Worm (Caenorhabditis elegans) whole organism, L2 larva: ENCODE data around the gene sec-3.
A peak's percentile ranks its signal among the peaks of the same experiment; 100 is the strongest.

ENCODE experiments used
- dmd-4 ChIP-seq: sonication (generic microtip); optimal IDR thresholded peaks from 2 replicates; lab custom pipeline; 2017; ENCODE audit warnings: missing biosample characterization, missing genetic modification characterization
- egl-27 ChIP-seq: sonication (generic microtip); optimal IDR thresholded peaks from 3 replicates; lab custom pipeline; 2017; ENCODE audit warnings: missing biosample characterization, missing genetic modification reagents, missing genetic modification characterization
- sma-9 ChIP-seq, 2 experiments: fragments of 150-350 bp in 1 of 2; sonication (generic microtip) in 1 of 2; optimal IDR thresholded peaks; 2 replicates each; lab custom pipeline; 2014 to 2016; ENCODE audit warnings: missing genetic modification characterization in 2 of 2, mild to moderate bottlenecking in 1 of 2, missing biosample characterization in 1 of 2, missing compliant biosample characterization in 1 of 2, missing genetic modification reagents in 1 of 2, moderate library complexity in 1 of 2

- no peak for TF ChIP-seq egl-27 (tag; lab: Kevin White, UChicago)
- TF ChIP-seq sma-9 (GFP tag; optimal IDR thresholded peaks at IDR 0.05; lab: Kevin White, UChicago): peak; percentile 43
- no peak for TF ChIP-seq sma-9 (tag; optimal IDR thresholded peaks at IDR 0.05; lab: Kevin White, UChicago)
- TF ChIP-seq dmd-4 (tag; lab: Kevin White, UChicago): no peak
Observed at ce11 chrX:3054802-3055201, 44.9 kb downstream of the sec-3 start, which contains the start of gene twk-26.
